Worm (Caenorhabditis elegans): ENCODE measurements around the gene ppm-2.

- TF ChIP-seq lsy-2 (tag; optimal IDR thresholded peaks at IDR 0.05) (no peak), ceh-43 (GFP tag; optimal IDR thresholded peaks at IDR 0.05) (no peak), mep-1 (tag; optimal IDR thresholded peaks at IDR 0.05) (no peak), cnd-1 (tag; optimal IDR thresholded peaks at IDR 0.05) (no peak), unc-62 (GFP tag; optimal IDR thresholded peaks at IDR 0.05) (no peak), zip-8 (tag; optimal IDR thresholded peaks at IDR 0.05) (no peak), sem-2 (GFP tag; optimal IDR thresholded peaks at IDR 0.05) (no peak), elt-1 (tag; optimal IDR thresholded peaks at IDR 0.05; ENCODE audit: borderline replicate concordance, insufficient read depth) (no peak), elt-3 (tag; optimal IDR thresholded peaks at IDR 0.05) (no peak), pha-4 (tag; optimal IDR thresholded peaks at IDR 0.05) (no peak)
Observed at ce11 chrIII:4695057-4695456, 44.8 kb downstream of the ppm-2 start, which contains the start of gene T04A8.7.
